Fruit fly (Drosophila melanogaster) whole organism: ENCODE data around the gene CG13455.

Experiments
- CG8478 ChIP-seq: fragments of >200 bp; optimal IDR thresholded peaks from 2 replicates; lab custom pipeline; 2018; ENCODE audit warnings: inconsistent platforms
- Dll ChIP-seq: fragments of >200 bp; optimal IDR thresholded peaks from 2 replicates; lab custom pipeline; 2017
- EcR ChIP-seq, 2 experiments: fragments of >200 bp; optimal IDR thresholded peaks; 2 replicates each; lab custom pipeline; 2017; ENCODE audit warnings: missing biosample characterization in 2 of 2, missing genetic modification characterization in 2 of 2, missing genetic modification reagents in 2 of 2
- pan ChIP-seq: fragments of >200 bp; optimal IDR thresholded peaks from 2 replicates; lab custom pipeline; 2017
- psq ChIP-seq: fragments of >200 bp; optimal IDR thresholded peaks from 2 replicates; lab custom pipeline; 2017
- usp ChIP-seq: fragments of >200 bp; optimal IDR thresholded peaks from 2 replicates; lab custom pipeline; 2017; ENCODE audit warnings: missing biosample characterization, missing genetic modification characterization, mixed read lengths

DNA sequence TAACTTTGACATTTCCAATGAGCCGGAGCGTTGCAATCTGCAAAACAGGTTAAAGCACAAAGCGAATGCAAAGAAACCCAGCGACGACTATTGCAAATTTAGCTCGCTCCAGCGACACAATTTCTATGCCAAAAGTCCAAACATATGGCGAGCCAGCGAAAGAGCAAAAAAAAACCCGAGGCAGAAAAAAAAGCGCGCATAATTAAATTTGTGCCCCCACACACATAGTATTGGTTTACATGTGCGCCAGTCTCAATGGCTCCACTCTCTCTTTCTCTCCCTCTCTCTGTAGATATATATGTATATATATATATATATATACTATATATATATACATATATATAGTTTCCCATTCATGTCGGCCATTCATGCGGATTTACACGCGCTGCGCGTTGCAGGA lies 44.3 kb downstream of the CG13455 start:
- TF ChIP-seq CG8478 (lab: Kevin White, UChicago) (no peak), psq (lab: Kevin White, UChicago) (no peak), pan (lab: Kevin White, UChicago) (no peak), Dll (lab: Kevin White, UChicago) (no peak), usp (GFP tag; lab: Kevin White, UChicago) (no peak), EcR (GFP tag; optimal IDR thresholded peaks at IDR 0.05; lab: Kevin White, UChicago) (no peak)
